Fruit fly (Drosophila melanogaster) whole organism, wandering third instar larva: ENCODE measurements around the gene AP-1-2beta.

Source experiments
- br ChIP-seq: fragments of 200-800 bp; sonication (Bioruptor generic); optimal IDR thresholded peaks from 2 replicates; lab custom pipeline; 2016; ENCODE audit warnings: missing biosample characterization, missing genetic modification characterization
- brk ChIP-seq: fragments of 200-800 bp; sonication (Bioruptor generic); optimal IDR thresholded peaks from 2 replicates; lab custom pipeline; 2016; ENCODE audit warnings: missing biosample characterization, mild to moderate bottlenecking, missing genetic modification characterization
- h ChIP-seq: fragments of 200-800 bp; sonication (Bioruptor generic); optimal IDR thresholded peaks from 3 replicates; lab custom pipeline; 2016; ENCODE audit warnings: missing biosample characterization, mild to moderate bottlenecking, missing genetic modification characterization

- TF ChIP-seq h (GFP tag; lab: Kevin White, UChicago) (no peak), brk (GFP tag; lab: Kevin White, UChicago) (no peak), br (GFP tag; lab: Kevin White, UChicago) (no peak)
These were observed 52.0 kb downstream of the AP-1-2beta start for dm6 chrX:19782736-19783325.
